Fruit fly (Drosophila melanogaster): ENCODE measurements around the gene CG12479.

DNA sequence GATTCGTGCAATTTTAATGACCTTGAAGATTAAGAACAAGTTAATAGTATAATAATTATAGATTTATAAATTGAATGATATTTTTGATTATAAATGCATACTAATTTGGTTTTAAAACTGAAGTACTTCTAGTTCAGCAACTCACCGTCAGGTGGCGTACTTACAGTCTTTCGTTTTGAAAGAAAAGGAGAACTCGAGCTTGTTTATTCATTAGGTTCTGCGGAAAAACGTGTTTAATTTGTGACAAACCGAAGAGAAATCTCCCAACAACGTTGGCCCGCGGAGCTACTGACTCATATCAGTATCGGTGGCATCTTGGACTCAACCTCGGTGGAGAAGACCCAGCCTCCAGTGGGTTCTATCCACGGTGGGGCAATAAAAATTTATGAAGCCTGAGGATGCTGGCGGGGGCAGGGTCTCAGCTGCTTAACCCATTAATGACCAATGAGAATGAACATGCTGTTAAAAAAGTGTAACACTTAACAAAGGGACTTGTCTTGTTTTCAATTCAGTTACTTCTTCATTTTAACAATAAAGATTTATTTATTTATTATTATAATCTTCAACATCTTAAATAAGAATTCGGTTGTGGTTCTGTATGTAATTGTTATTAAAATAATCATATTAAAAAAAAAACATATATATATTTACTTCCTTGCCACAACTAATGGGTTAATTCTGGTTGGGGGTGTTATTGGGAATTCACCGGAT, 29.0 kb downstream of the CG12479 start:
- TF ChIP-seq CG8478 (optimal IDR thresholded peaks at IDR 0.05) (no peak), CTCF (optimal IDR thresholded peaks at IDR 0.05) (peak; percentile 52 to 65)
